Fruit fly (Drosophila melanogaster) whole organism, prepupa: ENCODE data around the gene CG3104.

Experiments
- CG10669 ChIP-seq: fragments of 200-800 bp; sonication (Bioruptor generic); optimal IDR thresholded peaks from 3 replicates; lab custom pipeline; 2018; ENCODE audit warnings: missing biosample characterization, mild to moderate bottlenecking, missing genetic modification characterization, moderate library complexity
- CG11762 ChIP-seq: fragments of 200-800 bp; sonication (Bioruptor generic); optimal IDR thresholded peaks from 3 replicates; lab custom pipeline; 2016; ENCODE audit warnings: missing biosample characterization, missing genetic modification characterization; ENCODE audit not compliant: insufficient read depth
- CG16779 ChIP-seq: fragments of 200-800 bp; sonication (Bioruptor generic); optimal IDR thresholded peaks from 3 replicates; lab custom pipeline; 2017; ENCODE audit warnings: missing biosample characterization, mild to moderate bottlenecking, missing genetic modification characterization
- CG34406 ChIP-seq: fragments of 200-800 bp; sonication (Bioruptor generic); optimal IDR thresholded peaks from 3 replicates; lab custom pipeline; 2016; ENCODE audit warnings: missing biosample characterization, missing genetic modification characterization
- CG6854 ChIP-seq: fragments of 200-800 bp; sonication (Bioruptor generic); optimal IDR thresholded peaks from 2 replicates; lab custom pipeline; 2017; ENCODE audit warnings: missing biosample characterization, mild to moderate bottlenecking, missing genetic modification characterization
- Ets96B ChIP-seq: fragments of 200-800 bp; optimal IDR thresholded peaks from 2 replicates; lab custom pipeline; 2019; ENCODE audit warnings: missing biosample characterization, mild to moderate bottlenecking, missing genetic modification characterization, moderate library complexity
- Hr39 ChIP-seq: fragments of 200-800 bp; sonication (Bioruptor generic); optimal IDR thresholded peaks from 2 replicates; lab custom pipeline; 2016; ENCODE audit warnings: missing biosample characterization, missing genetic modification characterization
- Sox15 ChIP-seq: fragments of 200-800 bp; sonication (Bioruptor generic); optimal IDR thresholded peaks from 3 replicates; lab custom pipeline; 2016; ENCODE audit warnings: missing biosample characterization, missing genetic modification characterization
- cyc ChIP-seq: fragments of 200-800 bp; sonication (Bioruptor generic); optimal IDR thresholded peaks from 3 replicates; lab custom pipeline; 2016; ENCODE audit warnings: missing biosample characterization, missing genetic modification characterization
- fd59A ChIP-seq: fragments of 200-800 bp; sonication (Bioruptor generic); optimal IDR thresholded peaks from 2 replicates; lab custom pipeline; 2017; ENCODE audit warnings: missing biosample characterization, mild to moderate bottlenecking, missing genetic modification characterization, missing genetic modification reagents
- pdm3 ChIP-seq: fragments of 200-800 bp; sonication (Bioruptor generic); optimal IDR thresholded peaks from 3 replicates; lab custom pipeline; 2016; ENCODE audit warnings: missing biosample characterization, missing genetic modification characterization
- ss ChIP-seq, 2 experiments: fragments of 200-800 bp; sonication (Bioruptor generic); optimal IDR thresholded peaks; 2 replicates in 1 of 2; 3 replicates in 1 of 2; lab custom pipeline; 2017 to 2018; ENCODE audit warnings: mild to moderate bottlenecking in 2 of 2, missing biosample characterization in 2 of 2, missing genetic modification characterization in 2 of 2, moderate library complexity in 1 of 2

dm6 chr2L:2869008-2869702 is 13.6 kb upstream of the CG3104 start, which contains the start of gene CG8813:
- no peak for TF ChIP-seq CG16779 (tag; lab: Kevin White, UChicago)
- no peak for TF ChIP-seq cyc
- no peak for TF ChIP-seq Hr39
- TF ChIP-seq pdm3 (GFP tag; lab: Kevin White, UChicago): no peak
- no peak for TF ChIP-seq CG34406
- no peak for TF ChIP-seq fd59A (GFP tag; lab: Kevin White, UChicago)
- TF ChIP-seq CG6854 (GFP tag; lab: Kevin White, UChicago): no peak
- TF ChIP-seq Sox15 (GFP tag; lab: Kevin White, UChicago): no peak
- no peak for TF ChIP-seq Ets96B (tag; lab: Kevin White, UChicago)
- no peak for TF ChIP-seq CG10669 (GFP tag; lab: Kevin White, UChicago)
- no peak for TF ChIP-seq CG11762
- TF ChIP-seq ss (GFP tag; optimal IDR thresholded peaks at IDR 0.05; lab: Kevin White, UChicago): no peak
